Worm (Caenorhabditis elegans) whole organism, L2 larva: ENCODE results near the gene ndus-8.

Experiments used
- C34F6.9 ChIP-seq: fragments of 150-350 bp; optimal IDR thresholded peaks from 2 replicates; lab custom pipeline; 2014; ENCODE audit warnings: missing biosample characterization, missing genetic modification characterization
- F13H6.1 ChIP-seq: sonication (generic microtip); optimal IDR thresholded peaks from 2 replicates; lab custom pipeline; 2016; ENCODE audit warnings: missing genetic modification characterization, missing compliant biosample characterization
- R02D3.7 ChIP-seq: fragments of 150-350 bp; optimal IDR thresholded peaks from 2 replicates; lab custom pipeline; 2014; ENCODE audit warnings: missing biosample characterization, missing genetic modification characterization
- Y55F3AM.14 ChIP-seq: fragments of 200-800 bp; sonication (Bioruptor generic); optimal IDR thresholded peaks from 2 replicates; lab custom pipeline; 2018; ENCODE audit warnings: mild to moderate bottlenecking, missing genetic modification characterization, missing compliant biosample characterization
- ZK546.5 ChIP-seq: sonication (generic microtip); optimal IDR thresholded peaks from 2 replicates; lab custom pipeline; 2017; ENCODE audit warnings: missing biosample characterization, missing genetic modification characterization
- alr-1 ChIP-seq: fragments of 150-350 bp; optimal IDR thresholded peaks from 2 replicates; lab custom pipeline; 2014; ENCODE audit warnings: missing biosample characterization, missing genetic modification characterization
- aly-2 ChIP-seq: fragments of 150-350 bp; optimal IDR thresholded peaks from 2 replicates; lab custom pipeline; 2014; ENCODE audit warnings: missing biosample characterization, missing genetic modification characterization
- blmp-1 ChIP-seq: sonication (generic microtip); optimal IDR thresholded peaks from 2 replicates; lab custom pipeline; 2017; ENCODE audit warnings: missing genetic modification characterization, mild to moderate bottlenecking, missing compliant biosample characterization, antibody characterized with exemption, moderate library complexity; ENCODE audit not compliant: insufficient read depth
- ceh-16 ChIP-seq: fragments of 150-350 bp; optimal IDR thresholded peaks from 2 replicates; lab custom pipeline; 2014; ENCODE audit warnings: missing biosample characterization, missing genetic modification characterization
- ceh-82 ChIP-seq: fragments of 150-350 bp; optimal IDR thresholded peaks from 2 replicates; lab custom pipeline; 2014; ENCODE audit warnings: missing biosample characterization, missing genetic modification characterization
- crh-2 ChIP-seq: sonication (generic microtip); optimal IDR thresholded peaks from 2 replicates; lab custom pipeline; 2017; ENCODE audit warnings: missing biosample characterization, missing genetic modification characterization
- dmd-4 ChIP-seq: sonication (generic microtip); optimal IDR thresholded peaks from 2 replicates; lab custom pipeline; 2017; ENCODE audit warnings: missing biosample characterization, missing genetic modification characterization
- egl-27 ChIP-seq: sonication (generic microtip); optimal IDR thresholded peaks from 3 replicates; lab custom pipeline; 2017; ENCODE audit warnings: missing biosample characterization, missing genetic modification reagents, missing genetic modification characterization
- elt-1 ChIP-seq: fragments of 150-350 bp; optimal IDR thresholded peaks from 2 replicates; lab custom pipeline; 2014; ENCODE audit warnings: missing biosample characterization, missing genetic modification characterization
- fos-1 ChIP-seq: fragments of 150-350 bp; optimal IDR thresholded peaks from 2 replicates; lab custom pipeline; 2014; ENCODE audit warnings: missing biosample characterization, missing genetic modification characterization
- gmeb-1 ChIP-seq: fragments of 150-350 bp; optimal IDR thresholded peaks from 2 replicates; lab custom pipeline; 2014; ENCODE audit warnings: missing biosample characterization, missing genetic modification characterization
- lin-11 ChIP-seq: fragments of 150-350 bp; sonication (generic microtip); optimal IDR thresholded peaks from 2 replicates; lab custom pipeline; 2014; ENCODE audit warnings: missing biosample characterization, missing genetic modification characterization, inconsistent platforms, mixed read lengths
- lin-13 ChIP-seq: fragments of 150-350 bp; optimal IDR thresholded peaks from 2 replicates; lab custom pipeline; 2014; ENCODE audit warnings: missing biosample characterization, missing genetic modification reagents, missing genetic modification characterization
- lsy-2 ChIP-seq, 2 experiments: fragments of 150-350 bp in 1 of 2; sonication (generic microtip) in 1 of 2; optimal IDR thresholded peaks; 2 replicates each; lab custom pipeline; 2014 to 2017; ENCODE audit warnings: missing biosample characterization in 2 of 2, missing genetic modification characterization in 2 of 2
- mab-5 ChIP-seq: fragments of 150-350 bp; optimal IDR thresholded peaks from 2 replicates; lab custom pipeline; 2014; ENCODE audit warnings: missing biosample characterization, missing genetic modification characterization
- mbf-1 ChIP-seq: sonication (generic microtip); optimal IDR thresholded peaks from 2 replicates; lab custom pipeline; 2017; ENCODE audit warnings: missing biosample characterization, missing genetic modification characterization
- mdl-1 ChIP-seq, 2 experiments: fragments of 150-350 bp in 1 of 2; sonication (generic microtip) in 1 of 2; optimal IDR thresholded peaks; 2 replicates each; lab custom pipeline; 2017; ENCODE audit warnings: missing biosample characterization in 2 of 2, missing genetic modification characterization in 2 of 2
- nhr-10 ChIP-seq: sonication (generic microtip); optimal IDR thresholded peaks from 2 replicates; lab custom pipeline; 2017; ENCODE audit warnings: missing biosample characterization, missing genetic modification characterization
- nhr-11 ChIP-seq: fragments of 150-350 bp; optimal IDR thresholded peaks from 2 replicates; lab custom pipeline; 2014; ENCODE audit warnings: missing biosample characterization, missing genetic modification characterization
- nhr-129 ChIP-seq: fragments of 150-350 bp; optimal IDR thresholded peaks from 2 replicates; lab custom pipeline; 2014; ENCODE audit warnings: missing biosample characterization, missing genetic modification characterization
- nhr-21 ChIP-seq: fragments of 150-350 bp; optimal IDR thresholded peaks from 2 replicates; lab custom pipeline; 2014; ENCODE audit warnings: missing biosample characterization, missing genetic modification characterization
- nhr-23 ChIP-seq: fragments of 150-350 bp; optimal IDR thresholded peaks from 2 replicates; lab custom pipeline; 2014; ENCODE audit warnings: missing biosample characterization, missing genetic modification reagents, missing genetic modification characterization
- nhr-25 ChIP-seq: fragments of 150-350 bp; sonication (generic microtip); optimal IDR thresholded peaks from 3 replicates; lab custom pipeline; 2014; ENCODE audit warnings: missing biosample characterization, missing genetic modification characterization
- nhr-77 ChIP-seq: fragments of 150-350 bp; optimal IDR thresholded peaks from 2 replicates; lab custom pipeline; 2014; ENCODE audit warnings: missing biosample characterization, missing genetic modification characterization
- sem-4 ChIP-seq: fragments of 150-350 bp; optimal IDR thresholded peaks from 2 replicates; lab custom pipeline; 2014; ENCODE audit warnings: missing biosample characterization, missing genetic modification reagents, missing genetic modification characterization
- sma-3 ChIP-seq: sonication (generic microtip); optimal IDR thresholded peaks from 2 replicates; lab custom pipeline; 2016; ENCODE audit warnings: missing genetic modification reagents, missing genetic modification characterization, missing compliant biosample characterization
- sma-9 ChIP-seq, 2 experiments: fragments of 150-350 bp in 1 of 2; sonication (generic microtip) in 1 of 2; optimal IDR thresholded peaks; 2 replicates each; lab custom pipeline; 2014 to 2016; ENCODE audit warnings: missing genetic modification characterization in 2 of 2, mild to moderate bottlenecking in 1 of 2, missing biosample characterization in 1 of 2, missing compliant biosample characterization in 1 of 2, missing genetic modification reagents in 1 of 2, moderate library complexity in 1 of 2
- snpc-4 ChIP-seq: fragments of 150-350 bp; optimal IDR thresholded peaks from 2 replicates; lab custom pipeline; 2014; ENCODE audit warnings: missing biosample characterization, missing genetic modification characterization
- unc-39 ChIP-seq: fragments of 150-350 bp; optimal IDR thresholded peaks from 2 replicates; lab custom pipeline; 2014; ENCODE audit warnings: missing biosample characterization, missing genetic modification characterization
- unc-55 ChIP-seq: fragments of 150-350 bp; sonication (generic microtip); optimal IDR thresholded peaks from 3 replicates; lab custom pipeline; 2014; ENCODE audit warnings: missing biosample characterization, missing genetic modification reagents, missing genetic modification characterization
- unc-62 ChIP-seq: fragments of 150-350 bp; optimal IDR thresholded peaks from 2 replicates; lab custom pipeline; 2014; ENCODE audit warnings: missing biosample characterization, missing genetic modification reagents, missing genetic modification characterization
- zag-1 ChIP-seq: fragments of 150-350 bp; optimal IDR thresholded peaks from 2 replicates; lab custom pipeline; 2014; ENCODE audit warnings: missing biosample characterization, missing genetic modification characterization
- ztf-11 ChIP-seq: sonication (generic microtip); optimal IDR thresholded peaks from 2 replicates; lab custom pipeline; 2017; ENCODE audit warnings: missing biosample characterization, missing genetic modification characterization
- ztf-4 ChIP-seq: fragments of 150-350 bp; optimal IDR thresholded peaks from 2 replicates; lab custom pipeline; 2014; ENCODE audit warnings: missing biosample characterization, missing genetic modification characterization

The ndus-8 gene

ce11 chrIII:7230841-7231240 lies 3.2 kb downstream of the ndus-8 start, which contains the start of gene R151.10:
Gene R151.10 (minus strand): TSS chrIII:7230941.
- no peak for TF ChIP-seq dmd-4 (tag; lab: Kevin White, UChicago)
- TF ChIP-seq aly-2 = no peak
- TF ChIP-seq mbf-1 = no peak
- no peak for TF ChIP-seq gmeb-1

- TF ChIP-seq crh-2 (tag; lab: Kevin White, UChicago) (no peak), elt-1 (no peak), egl-27 (no peak), nhr-25 (tag; lab: Kevin White, UChicago) (no peak), R02D3.7 (tag; lab: Kevin White, UChicago) (no peak), fos-1 (tag; lab: Kevin White, UChicago) (no peak)
- TF ChIP-seq, all 48 proteins: peak for 0
Observed at ce11 chrIII:7229687-7230086, 4.3 kb downstream of the ndus-8 start, which contains the start of gene R151.8. Gene R151.8 (minus strand): TSS chrIII:7229787.

DNA sequence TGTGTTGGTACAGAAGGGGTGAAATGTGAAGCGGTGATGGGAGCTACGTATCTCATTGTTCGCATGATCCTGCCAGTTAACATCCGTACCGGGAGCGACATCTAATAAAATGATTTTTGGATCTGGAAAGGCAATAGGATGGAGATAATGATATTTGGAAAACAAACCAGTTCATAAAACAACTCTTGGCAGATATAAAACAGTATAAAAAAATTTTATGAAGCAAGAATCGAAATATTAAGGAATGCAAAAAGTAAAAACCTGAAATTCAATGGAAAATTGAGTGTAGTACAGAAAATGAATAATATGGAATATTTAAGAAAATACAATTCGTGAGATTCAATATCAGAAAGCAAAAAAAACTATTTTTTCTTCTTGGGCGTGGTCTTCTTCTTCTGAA lies 7.4 kb downstream of the ndus-8 start, which contains the start of gene hsp-75:
Gene hsp-75, minus strand, starts transcription at position 101 of the 400 bp plus-strand sequence.
- TF ChIP-seq nhr-10 = no peak
- TF ChIP-seq ztf-4 (tag; lab: Kevin White, UChicago) = no peak
- no peak for TF ChIP-seq nhr-23 (tag; lab: Kevin White, UChicago)
- no peak for TF ChIP-seq nhr-77 (tag; lab: Kevin White, UChicago)
- TF ChIP-seq lsy-2 (tag; optimal IDR thresholded peaks at IDR 0.05; lab: Kevin White, UChicago) = no peak
- no peak for TF ChIP-seq alr-1 (tag; lab: Kevin White, UChicago)
- TF ChIP-seq elt-1 = no peak
- no peak for TF ChIP-seq mbf-1
- no peak for TF ChIP-seq unc-62
- no peak for TF ChIP-seq ceh-82 (tag; lab: Kevin White, UChicago)
- no peak for TF ChIP-seq F13H6.1 (tag; lab: Kevin White, UChicago)
- TF ChIP-seq Y55F3AM.14 (GFP tag; lab: Kevin White, UChicago) = no peak
- TF ChIP-seq zag-1 (tag; lab: Kevin White, UChicago) = no peak

DNA sequence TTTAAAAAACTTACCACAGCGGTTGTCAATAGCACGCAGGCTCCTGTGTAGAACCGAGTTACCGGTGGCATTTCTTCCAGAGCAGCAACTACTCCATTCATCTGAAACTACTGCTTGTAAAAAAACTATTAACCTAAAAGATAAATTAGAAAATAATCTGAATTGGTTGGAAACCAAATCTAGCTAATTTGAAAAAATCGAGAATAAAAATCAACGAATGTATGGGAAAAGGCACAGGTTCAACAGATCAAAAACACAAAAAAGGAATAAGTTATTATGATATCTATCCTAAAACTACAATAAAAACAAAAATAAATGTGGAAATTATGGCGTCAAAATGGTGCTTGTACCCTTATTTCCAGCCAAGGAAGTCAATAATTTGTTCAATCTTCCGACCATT lies 11.0 kb downstream of the ndus-8 start, which contains the start of gene der-2:
Gene der-2, minus strand, starts transcription at position 101 of the 400 bp plus-strand sequence.
- TF ChIP-seq ZK546.5 (tag; lab: Kevin White, UChicago) (no peak), sem-4 (tag; lab: Kevin White, UChicago) (no peak), lin-11 (tag; lab: Kevin White, UChicago) (no peak), nhr-21 (tag; lab: Kevin White, UChicago) (no peak), gmeb-1 (no peak)

ce11 chrIII:7221103-7221502 lies 12.9 kb downstream of the ndus-8 start:
- no peak for TF ChIP-seq unc-55 (GFP tag; lab: Kevin White, UChicago)
- no peak for TF ChIP-seq blmp-1
- TF ChIP-seq mdl-1 (tag; optimal IDR thresholded peaks at IDR 0.05; lab: Kevin White, UChicago) = no peak
- TF ChIP-seq lsy-2 (tag; optimal IDR thresholded peaks at IDR 0.05; lab: Kevin White, UChicago) = peak in 1 of 2 experiments; percentile 40
- TF ChIP-seq, all 48 proteins: peak for 1

DNA sequence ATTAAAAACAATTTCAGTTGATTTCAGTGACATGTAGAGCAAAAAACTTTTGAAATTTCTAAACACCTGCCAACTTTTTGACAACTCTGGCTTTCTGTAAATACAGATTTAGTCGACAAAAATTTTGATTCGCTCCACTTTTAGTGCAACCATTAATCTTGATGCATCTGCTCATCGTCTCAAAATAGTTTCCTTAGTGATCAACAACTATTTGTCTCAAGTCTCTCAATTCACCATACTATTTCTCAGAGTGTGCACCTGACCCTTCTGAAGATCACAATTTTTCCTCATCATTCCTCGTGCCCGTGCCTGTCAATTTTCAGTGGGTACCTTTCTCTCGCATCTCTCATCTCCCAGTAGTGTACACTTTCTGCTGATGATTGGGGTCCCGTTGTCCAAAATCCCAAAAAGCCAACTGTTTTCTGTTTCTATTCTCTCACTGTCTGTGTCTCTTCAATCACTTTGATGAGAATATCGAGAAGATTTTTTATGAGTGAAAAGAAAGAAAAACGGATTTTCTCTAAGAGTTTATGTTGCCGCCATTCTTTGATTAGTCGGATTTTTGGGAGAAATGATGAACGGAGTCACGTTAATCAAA lies 17.0 kb downstream of the ndus-8 start:
- no peak for TF ChIP-seq zag-1 (tag; lab: Kevin White, UChicago)
- TF ChIP-seq sem-4 (tag; lab: Kevin White, UChicago) = peak; percentile 54
- peak; percentile 37 for TF ChIP-seq unc-62
- no peak for TF ChIP-seq ceh-16 (tag; lab: Kevin White, UChicago)
- no peak for TF ChIP-seq mbf-1
- no peak for TF ChIP-seq unc-39 (tag; lab: Kevin White, UChicago)
- peak; percentile 54 for TF ChIP-seq lin-13
- TF ChIP-seq R02D3.7 (tag; lab: Kevin White, UChicago) = no peak
- no peak for TF ChIP-seq Y55F3AM.14 (GFP tag; lab: Kevin White, UChicago)
- no peak for TF ChIP-seq ztf-11 (tag; lab: Kevin White, UChicago)
- TF ChIP-seq nhr-129 (tag; lab: Kevin White, UChicago) = peak; percentile 84
- peak in 1 of 2 experiments; percentile 68 for TF ChIP-seq lsy-2 (tag; optimal IDR thresholded peaks at IDR 0.05; lab: Kevin White, UChicago)
- no peak for TF ChIP-seq snpc-4 (tag; lab: Kevin White, UChicago)
- TF ChIP-seq C34F6.9 (tag; lab: Kevin White, UChicago) = peak; percentile 66
- TF ChIP-seq F13H6.1 (tag; lab: Kevin White, UChicago) = peak; percentile 85
- TF ChIP-seq egl-27 = no peak
- no peak for TF ChIP-seq sma-3 (GFP tag; lab: Kevin White, UChicago)
- TF ChIP-seq alr-1 (tag; lab: Kevin White, UChicago) = no peak
- peak; percentile 24 for TF ChIP-seq ztf-4 (tag; lab: Kevin White, UChicago)
- peak; percentile 77 for TF ChIP-seq sma-9 (GFP tag; optimal IDR thresholded peaks at IDR 0.05; lab: Kevin White, UChicago)
- TF ChIP-seq sma-9 (tag; optimal IDR thresholded peaks at IDR 0.05; lab: Kevin White, UChicago) = no peak
- no peak for TF ChIP-seq nhr-11 (tag; lab: Kevin White, UChicago)
- TF ChIP-seq mab-5 (tag; lab: Kevin White, UChicago) = peak; percentile 70
